Fruit fly (Drosophila melanogaster) Kc167 (cell line): ENCODE measurements around the gene Sras.

Source experiments
- Myc ChIP-seq: fragments of >200 bp; optimal IDR thresholded peaks from 2 replicates; lab custom pipeline; 2017; ENCODE audit warnings: missing external identifiers
- Sin3A ChIP-seq: fragments of >200 bp; optimal IDR thresholded peaks from 2 replicates; lab custom pipeline; 2018; ENCODE audit warnings: missing external identifiers
- h ChIP-seq: fragments of >200 bp; optimal IDR thresholded peaks from 3 replicates; lab custom pipeline; 2018; ENCODE audit warnings: missing external identifiers
- insv ChIP-seq: fragments of >200 bp; optimal IDR thresholded peaks from 3 replicates; lab custom pipeline; 2018; ENCODE audit warnings: missing external identifiers
- psq ChIP-seq: fragments of >200 bp; optimal IDR thresholded peaks from 2 replicates; lab custom pipeline; 2017; ENCODE audit warnings: missing external identifiers
- ttk ChIP-seq: sonication (Bioruptor generic); optimal IDR thresholded peaks from 2 replicates; lab custom pipeline; 2017; ENCODE audit warnings: missing external identifiers

- TF ChIP-seq h (lab: Kevin White, UChicago): no peak
- no peak for TF ChIP-seq psq (lab: Kevin White, UChicago)
- TF ChIP-seq insv: no peak
- no peak for TF ChIP-seq Myc (lab: Kevin White, UChicago)
- no peak for TF ChIP-seq ttk (lab: Kevin White, UChicago)
- no peak for TF ChIP-seq Sin3A (lab: Kevin White, UChicago)
Observed at dm6 chr3L:5579762-5580161, 16.2 kb downstream of the Sras start.
